Fruit fly (Drosophila melanogaster) whole organism, embryonic: ENCODE data around the gene Psn.
A peak's percentile ranks its signal among the peaks of the same experiment; 100 is the strongest.

Experiments used
- Ada2b ChIP-seq: fragments of 200-800 bp; sonication (Bioruptor generic); IDR thresholded peaks from 2 replicates; pipeline ENCODE4 v1.3.6; 2022; ENCODE audit warnings: missing biosample characterization, missing genetic modification characterization
- Adf1 ChIP-seq: fragments of 200-800 bp; sonication (Bioruptor generic); IDR thresholded peaks from 2 replicates; pipeline ENCODE4 v1.3.6; 2022; ENCODE audit warnings: missing biosample characterization, missing genetic modification characterization
- Atf-2 ChIP-seq: fragments of 200-800 bp; sonication (Bioruptor generic); optimal IDR thresholded peaks from 2 replicates; lab custom pipeline; 2016; ENCODE audit warnings: missing biosample characterization, missing genetic modification characterization
- CG10366 ChIP-seq: fragments of 200-800 bp; sonication (Bioruptor generic); IDR thresholded peaks from 2 replicates; pipeline ENCODE4 v1.3.6; 2022; ENCODE audit warnings: missing biosample characterization, missing genetic modification characterization
- CG12299 ChIP-seq: fragments of 200-800 bp; sonication (Bioruptor generic); optimal IDR thresholded peaks from 2 replicates; lab custom pipeline; 2018; ENCODE audit warnings: missing biosample characterization, mild to moderate bottlenecking, missing genetic modification characterization
- CG12391 ChIP-seq: fragments of 200-800 bp; sonication (Bioruptor generic); optimal IDR thresholded peaks from 3 replicates; lab custom pipeline; 2018; ENCODE audit warnings: missing biosample characterization, mild to moderate bottlenecking, missing genetic modification characterization, moderate library complexity
- CG15073 ChIP-seq: fragments of 200-800 bp; sonication (Bioruptor generic); optimal IDR thresholded peaks from 2 replicates; lab custom pipeline; 2016; ENCODE audit warnings: missing biosample characterization, missing genetic modification characterization
- CG15696 ChIP-seq: fragments of 200-800 bp; sonication (Bioruptor generic); optimal IDR thresholded peaks from 2 replicates; lab custom pipeline; 2019; ENCODE audit warnings: missing biosample characterization, mild to moderate bottlenecking, missing genetic modification characterization, moderate library complexity
- CG1647 ChIP-seq: fragments of 200-800 bp; sonication (Bioruptor generic); optimal IDR thresholded peaks from 3 replicates; lab custom pipeline; 2016; ENCODE audit warnings: missing biosample characterization, missing genetic modification characterization
- CG30431 ChIP-seq: fragments of 200-800 bp; sonication (Bioruptor generic); optimal IDR thresholded peaks from 2 replicates; lab custom pipeline; 2017; ENCODE audit warnings: missing biosample characterization, missing genetic modification characterization
- CG31388 ChIP-seq: fragments of 200-800 bp; sonication (Bioruptor generic); optimal IDR thresholded peaks from 2 replicates; lab custom pipeline; 2016; ENCODE audit warnings: missing biosample characterization, missing genetic modification characterization
- CG33557 ChIP-seq: fragments of 200-800 bp; sonication (Bioruptor generic); optimal IDR thresholded peaks from 2 replicates; lab custom pipeline; 2019; ENCODE audit warnings: missing biosample characterization, mild to moderate bottlenecking, missing genetic modification characterization, moderate library complexity
- CG5180 ChIP-seq: fragments of 200-800 bp; sonication (Bioruptor generic); optimal IDR thresholded peaks from 3 replicates; lab custom pipeline; 2017; ENCODE audit warnings: missing biosample characterization, missing genetic modification characterization, mild to moderate bottlenecking, moderate library complexity, missing genetic modification reagents
- CG6765 ChIP-seq: fragments of 200-800 bp; sonication (Bioruptor generic); optimal IDR thresholded peaks from 3 replicates; lab custom pipeline; 2017; ENCODE audit warnings: missing biosample characterization, mild to moderate bottlenecking, missing genetic modification characterization
- CG6791 ChIP-seq: fragments of 200-800 bp; sonication (Bioruptor generic); IDR thresholded peaks from 3 replicates; pipeline ENCODE4 v1.3.6; 2022; ENCODE audit warnings: missing biosample characterization, missing genetic modification characterization; ENCODE audit not compliant: partially characterized antibody
- CG7372 ChIP-seq: fragments of 200-800 bp; sonication (Bioruptor generic); IDR thresholded peaks from 2 replicates; pipeline ENCODE4 v1.3.6; 2022; ENCODE audit warnings: missing biosample characterization, missing genetic modification characterization
- CG7786 ChIP-seq: fragments of 200-800 bp; sonication (Bioruptor generic); optimal IDR thresholded peaks from 2 replicates; lab custom pipeline; 2016; ENCODE audit warnings: missing biosample characterization, missing genetic modification characterization
- CG7839 ChIP-seq: fragments of 200-800 bp; sonication (Bioruptor generic); optimal IDR thresholded peaks from 3 replicates; lab custom pipeline; 2018; ENCODE audit warnings: missing biosample characterization, mild to moderate bottlenecking, missing genetic modification characterization, moderate library complexity
- CG8089 ChIP-seq: fragments of 200-800 bp; sonication (Bioruptor generic); optimal IDR thresholded peaks from 3 replicates; lab custom pipeline; 2016; ENCODE audit warnings: missing biosample characterization, missing genetic modification characterization
- CG8281 ChIP-seq: fragments of 200-800 bp; sonication (Bioruptor generic); optimal IDR thresholded peaks from 2 replicates; lab custom pipeline; 2018; ENCODE audit warnings: missing biosample characterization, mild to moderate bottlenecking, missing genetic modification characterization, moderate library complexity
- CTCF ChIP-seq: fragments of 200-800 bp; sonication (Bioruptor generic); optimal IDR thresholded peaks from 2 replicates; lab custom pipeline; 2017; ENCODE audit warnings: missing biosample characterization, mild to moderate bottlenecking, missing genetic modification characterization, moderate library complexity
- Dbx ChIP-seq: fragments of 200-800 bp; sonication (Bioruptor generic); IDR thresholded peaks from 3 replicates; pipeline ENCODE4 v1.3.6; 2022; ENCODE audit warnings: missing biosample characterization, missing genetic modification characterization
- Dek ChIP-seq: fragments of 200-800 bp; sonication (Bioruptor generic); optimal IDR thresholded peaks from 3 replicates; lab custom pipeline; 2019; ENCODE audit warnings: missing biosample characterization, mild to moderate bottlenecking, missing genetic modification characterization, moderate library complexity
- Dfd ChIP-seq, 2 experiments: fragments of >200 bp; optimal IDR thresholded peaks; 2 replicates each; lab custom pipeline; 2017; ENCODE audit warnings: missing biosample characterization in 2 of 2, missing genetic modification characterization in 2 of 2
- E2f1 ChIP-seq: fragments of 200-800 bp; sonication (Bioruptor generic); IDR thresholded peaks from 2 replicates; pipeline ENCODE4 v1.3.6; 2022; ENCODE audit warnings: missing biosample characterization, missing genetic modification characterization
- ERR ChIP-seq: fragments of 200-800 bp; sonication (Bioruptor generic); optimal IDR thresholded peaks from 2 replicates; lab custom pipeline; 2016; ENCODE audit warnings: missing biosample characterization, missing genetic modification characterization
- H15 ChIP-seq: fragments of 200-800 bp; sonication (Bioruptor generic); IDR thresholded peaks from 3 replicates; pipeline ENCODE4 v1.3.6; 2022; ENCODE audit warnings: missing biosample characterization, missing genetic modification characterization
- HHEX ChIP-seq: fragments of 200-800 bp; sonication (Bioruptor generic); optimal IDR thresholded peaks from 3 replicates; lab custom pipeline; 2017; ENCODE audit warnings: missing biosample characterization, mild to moderate bottlenecking, missing genetic modification characterization, missing genetic modification reagents
- HLH54F ChIP-seq: fragments of 200-800 bp; sonication (Bioruptor generic); optimal IDR thresholded peaks from 3 replicates; lab custom pipeline; 2016; ENCODE audit warnings: missing biosample characterization, missing genetic modification characterization
- Lpt ChIP-seq: fragments of >200 bp; optimal IDR thresholded peaks from 2 replicates; lab custom pipeline; 2018; ENCODE audit warnings: missing biosample characterization, missing genetic modification characterization
- Mrtf ChIP-seq: fragments of 200-800 bp; sonication (Bioruptor generic); IDR thresholded peaks from 3 replicates; pipeline ENCODE4 v1.3.6; 2022; ENCODE audit warnings: missing biosample characterization, missing genetic modification characterization
- NfI ChIP-seq: fragments of 200-800 bp; sonication (Bioruptor generic); optimal IDR thresholded peaks from 3 replicates; lab custom pipeline; 2018; ENCODE audit warnings: missing biosample characterization, mild to moderate bottlenecking, missing genetic modification characterization, moderate library complexity
- Optix ChIP-seq: fragments of 200-800 bp; sonication (Bioruptor generic); IDR thresholded peaks from 3 replicates; pipeline ENCODE4 v1.3.6; 2022; ENCODE audit warnings: missing biosample characterization, missing genetic modification characterization
- Sin3A ChIP-seq: fragments of >200 bp; optimal IDR thresholded peaks from 2 replicates; lab custom pipeline; 2018
- YL-1 ChIP-seq: fragments of 200-800 bp; sonication (Bioruptor generic); optimal IDR thresholded peaks from 3 replicates; lab custom pipeline; 2017; ENCODE audit warnings: missing biosample characterization, mild to moderate bottlenecking, missing genetic modification characterization
- al ChIP-seq: fragments of 200-800 bp; sonication (Bioruptor generic); IDR thresholded peaks from 2 replicates; pipeline ENCODE4 v1.3.6; 2022; ENCODE audit warnings: missing biosample characterization, missing genetic modification characterization
- az2 ChIP-seq: fragments of 200-800 bp; sonication (Bioruptor generic); optimal IDR thresholded peaks from 3 replicates; lab custom pipeline; 2016; ENCODE audit warnings: missing biosample characterization, missing genetic modification characterization
- bab2 ChIP-seq: fragments of 200-800 bp; sonication (Bioruptor generic); optimal IDR thresholded peaks from 2 replicates; lab custom pipeline; 2016; ENCODE audit warnings: missing biosample characterization, missing genetic modification characterization
- chm ChIP-seq: fragments of 200-800 bp; sonication (Bioruptor generic); IDR thresholded peaks from 2 replicates; pipeline ENCODE4 v1.3.6; 2022; ENCODE audit warnings: missing biosample characterization, missing genetic modification characterization
- crol ChIP-seq: fragments of 200-800 bp; sonication (Bioruptor generic); IDR thresholded peaks from 2 replicates; pipeline ENCODE4 v1.3.6; 2022; ENCODE audit warnings: missing biosample characterization, missing genetic modification characterization
- dm ChIP-seq: fragments of 200-800 bp; sonication (Bioruptor generic); optimal IDR thresholded peaks from 3 replicates; lab custom pipeline; 2016; ENCODE audit warnings: missing biosample characterization, missing genetic modification characterization
- dmrt11E ChIP-seq: fragments of 200-800 bp; sonication (Bioruptor generic); optimal IDR thresholded peaks from 3 replicates; lab custom pipeline; 2018; ENCODE audit warnings: missing biosample characterization, mild to moderate bottlenecking, missing genetic modification characterization, moderate library complexity
- ems ChIP-seq: fragments of 200-800 bp; sonication (Bioruptor generic); optimal IDR thresholded peaks from 3 replicates; lab custom pipeline; 2016; ENCODE audit warnings: missing biosample characterization, missing genetic modification characterization
- fd102C ChIP-seq: fragments of 200-800 bp; sonication (Bioruptor generic); optimal IDR thresholded peaks from 2 replicates; lab custom pipeline; 2018; ENCODE audit warnings: missing biosample characterization, mild to moderate bottlenecking, missing genetic modification characterization, moderate library complexity
- gsb-n ChIP-seq: fragments of 200-800 bp; sonication (Bioruptor generic); optimal IDR thresholded peaks from 3 replicates; lab custom pipeline; 2018; ENCODE audit warnings: missing biosample characterization, mild to moderate bottlenecking, missing genetic modification characterization
- kah ChIP-seq: fragments of 200-800 bp; sonication (Bioruptor generic); optimal IDR thresholded peaks from 2 replicates; lab custom pipeline; 2018; ENCODE audit warnings: missing biosample characterization, mild to moderate bottlenecking, missing genetic modification characterization
- kni ChIP-seq: fragments of 200-800 bp; sonication (Bioruptor generic); optimal IDR thresholded peaks from 3 replicates; lab custom pipeline; 2017; ENCODE audit warnings: mild to moderate bottlenecking, missing biosample characterization, missing genetic modification reagents, missing genetic modification characterization
- pfk ChIP-seq: fragments of 200-800 bp; sonication (Bioruptor generic); optimal IDR thresholded peaks from 2 replicates; lab custom pipeline; 2018; ENCODE audit warnings: missing biosample characterization, mild to moderate bottlenecking, missing genetic modification characterization, moderate library complexity
- pum ChIP-seq: fragments of 200-800 bp; sonication (Bioruptor generic); optimal IDR thresholded peaks from 2 replicates; lab custom pipeline; 2016; ENCODE audit warnings: missing biosample characterization, missing genetic modification characterization
- slbo ChIP-seq: fragments of 200-800 bp; sonication (Bioruptor generic); IDR thresholded peaks from 2 replicates; pipeline ENCODE4 v1.3.6; 2022; ENCODE audit warnings: missing biosample characterization, missing genetic modification characterization
- slou ChIP-seq: fragments of 200-800 bp; sonication (Bioruptor generic); optimal IDR thresholded peaks from 3 replicates; lab custom pipeline; 2016; ENCODE audit warnings: missing biosample characterization, missing genetic modification characterization
- wdn ChIP-seq: fragments of 200-800 bp; sonication (Bioruptor generic); IDR thresholded peaks from 2 replicates; pipeline ENCODE4 v1.3.6; 2022; ENCODE audit warnings: missing biosample characterization, missing genetic modification characterization

Gene Psn

DNA sequence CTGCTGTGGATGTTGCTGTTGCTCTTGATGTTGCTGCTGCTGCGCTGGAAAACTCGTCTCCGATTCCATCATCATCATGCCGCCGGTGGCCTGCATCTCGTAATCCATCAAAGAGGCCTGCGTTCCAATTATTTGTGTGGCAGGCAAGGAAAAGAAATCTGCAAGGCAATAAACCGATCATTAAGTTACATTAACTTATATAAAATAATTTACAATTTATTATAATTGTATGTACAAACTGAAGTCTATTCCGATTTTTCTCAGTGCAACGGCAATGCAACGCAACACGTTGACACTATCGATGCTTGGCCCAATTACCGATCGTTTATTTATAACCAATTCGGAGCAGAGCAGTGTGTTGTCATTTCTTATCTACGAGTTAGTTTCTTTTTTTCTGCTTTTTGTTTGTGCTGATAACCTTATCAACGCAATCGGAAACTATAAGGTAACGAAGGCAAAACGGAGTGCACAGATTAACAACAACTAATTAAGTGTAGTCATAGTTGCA lies 38.8 kb downstream of the Psn start (continued):
- no peak for TF ChIP-seq pum (GFP tag; lab: Kevin White, UChicago)
- no peak for TF ChIP-seq CG15073 (GFP tag; lab: Kevin White, UChicago)
- TF ChIP-seq CG5180, result peak; percentile 81
- TF ChIP-seq CTCF, result no peak
- peak; percentile 61; the same call in 2 of the 3 replicates for TF ChIP-seq Optix (GFP tag; lab: Robert Waterston, UW)
- peak; percentile 58 for TF ChIP-seq CG7839 (tag; lab: Kevin White, UChicago)
- TF ChIP-seq CG7372 (GFP tag; lab: Robert Waterston, UW), result peak; percentile 7; the same call in 1 of the 2 replicates
- peak; percentile 35 for TF ChIP-seq CG12391 (tag; lab: Kevin White, UChicago)
- TF ChIP-seq wdn (GFP tag; lab: Robert Waterston, UW), result no peak
- TF ChIP-seq CG6765, result no peak
- TF ChIP-seq pfk (GFP tag; lab: Kevin White, UChicago), result no peak
- no peak for TF ChIP-seq CG15696 (tag; lab: Kevin White, UChicago)
- no peak for TF ChIP-seq bab2 (GFP tag; lab: Kevin White, UChicago)
- no peak for TF ChIP-seq HLH54F
- peak; percentile 45 for TF ChIP-seq az2 (GFP tag; lab: Kevin White, UChicago)
- TF ChIP-seq CG8089, result no peak
- TF ChIP-seq CG7786 (GFP tag; lab: Kevin White, UChicago), result no peak
- TF ChIP-seq kah (GFP tag; lab: Kevin White, UChicago), result peak; percentile 65
- peak; percentile 42; the same call in 1 of the 2 replicates for TF ChIP-seq slbo (GFP tag; lab: Robert Waterston, UW)
- TF ChIP-seq gsb-n (tag; lab: Kevin White, UChicago), result peak; percentile 42
- peak; percentile 26 for TF ChIP-seq HHEX
- no peak for TF ChIP-seq CG1647 (GFP tag; lab: Kevin White, UChicago)
- TF ChIP-seq NfI, result peak; percentile 46
- TF ChIP-seq Lpt (GFP tag; lab: Kevin White, UChicago), result no peak
- no peak for TF ChIP-seq Atf-2 (GFP tag; lab: Kevin White, UChicago)
- TF ChIP-seq CG10366, result peak; percentile 43; the same call in 1 of the 2 replicates
- TF ChIP-seq Dfd (GFP tag; optimal IDR thresholded peaks at IDR 0.05; lab: Kevin White, UChicago), result no peak
- peak; percentile 53; the same call in 1 of the 2 replicates for TF ChIP-seq E2f1 (GFP tag; lab: Robert Waterston, UW)
- no peak for TF ChIP-seq H15 (GFP tag; lab: Robert Waterston, UW)
- peak; percentile 28 for TF ChIP-seq ems
- TF ChIP-seq CG6791 (GFP tag; lab: Robert Waterston, UW), result no peak
- peak; percentile 19 for TF ChIP-seq CG8281
- TF ChIP-seq YL-1, result no peak
- no peak for TF ChIP-seq Sin3A
- TF ChIP-seq al (GFP tag; lab: Robert Waterston, UW), result no peak
- peak; percentile 60; the same call in 1 of the 3 replicates for TF ChIP-seq Mrtf
- TF ChIP-seq slou, result no peak
- no peak for TF ChIP-seq CG30431
- TF ChIP-seq dmrt11E (tag; lab: Kevin White, UChicago), result peak; percentile 40
- TF ChIP-seq chm (GFP tag; lab: Robert Waterston, UW), result peak; percentile 53; the same call in 1 of the 2 replicates
- no peak for TF ChIP-seq CG31388 (GFP tag; lab: Kevin White, UChicago)
- TF ChIP-seq CG12299 (tag; lab: Kevin White, UChicago), result no peak
- TF ChIP-seq Adf1, result no peak
- no peak for TF ChIP-seq ERR (GFP tag; lab: Kevin White, UChicago)
- TF ChIP-seq crol (GFP tag; lab: Robert Waterston, UW), result no peak
- no peak for TF ChIP-seq dm (GFP tag; lab: Kevin White, UChicago)
- TF ChIP-seq Dek (tag; lab: Kevin White, UChicago), result peak; percentile 35
- no peak for TF ChIP-seq fd102C
- no peak for TF ChIP-seq Dbx
- TF ChIP-seq Ada2b (GFP tag; lab: Robert Waterston, UW), result peak; percentile 68
- TF ChIP-seq CG33557, result no peak
- no peak for TF ChIP-seq kni (GFP tag; lab: Kevin White, UChicago)
